Fruit fly (Drosophila melanogaster): ENCODE measurements around the gene BigH1.

The BigH1 gene

dm6 chr3R:14690065-14690464 is 26.8 kb downstream of the BigH1 start (continued):
- TF ChIP-seq da (GFP tag; optimal IDR thresholded peaks at IDR 0.05): no peak
- TF ChIP-seq Hr78 (GFP tag; optimal IDR thresholded peaks at IDR 0.05): peak in 1 of 2 experiments; percentile 37

dm6 chr3R:14691019-14691777 is 27.9 kb downstream of the BigH1 start:
- TF ChIP-seq CG17912 (GFP tag; optimal IDR thresholded peaks at IDR 0.05) (no peak), en (GFP tag; optimal IDR thresholded peaks at IDR 0.05) (no peak), sc (optimal IDR thresholded peaks at IDR 0.05) (no peak), sc (GFP tag; optimal IDR thresholded peaks at IDR 0.05) (peak; percentile 9), Hsf (GFP tag; optimal IDR thresholded peaks at IDR 0.05) (no peak), Dfd (GFP tag; optimal IDR thresholded peaks at IDR 0.05) (no peak), CG8388 (GFP tag; optimal IDR thresholded peaks at IDR 0.05) (no peak), CG18262 (tag; optimal IDR thresholded peaks at IDR 0.05) (peak; percentile 28), CG17802 (tag; optimal IDR thresholded peaks at IDR 0.05) (no peak), CG15601 (tag; optimal IDR thresholded peaks at IDR 0.05) (peak; percentile 17), pita (GFP tag; optimal IDR thresholded peaks at IDR 0.05) (no peak), CG6175 (GFP tag; IDR thresholded peaks at IDR 0.05) (no peak), Fer2 (tag; optimal IDR thresholded peaks at IDR 0.05) (no peak), fd64A (GFP tag; optimal IDR thresholded peaks at IDR 0.05) (no peak), CG6689 (GFP tag; IDR thresholded peaks at IDR 0.05) (no peak), CTCF (GFP tag; optimal IDR thresholded peaks at IDR 0.05) (no peak), CG10267 (tag; optimal IDR thresholded peaks at IDR 0.05) (no peak), CG9932 (GFP tag; IDR thresholded peaks at IDR 0.05) (no peak), MESR4 (GFP tag; optimal IDR thresholded peaks at IDR 0.05) (no peak), CG9817 (tag; optimal IDR thresholded peaks at IDR 0.05) (no peak), CG34376 (GFP tag; optimal IDR thresholded peaks at IDR 0.05) (no peak), Dll (GFP tag; IDR thresholded peaks at IDR 0.05; ENCODE audit: partially characterized antibody) (no peak), CG13624 (GFP tag; optimal IDR thresholded peaks at IDR 0.05) (no peak), CG1647 (GFP tag; optimal IDR thresholded peaks at IDR 0.05) (no peak), CG2116 (GFP tag; optimal IDR thresholded peaks at IDR 0.05) (no peak), sqz (GFP tag; optimal IDR thresholded peaks at IDR 0.05) (no peak), Ravus (GFP tag; IDR thresholded peaks at IDR 0.05) (no peak), CG9727 (GFP tag; optimal IDR thresholded peaks at IDR 0.05) (peak; percentile 19), CG6254 (GFP tag; optimal IDR thresholded peaks at IDR 0.05) (no peak), CG3163 (GFP tag; optimal IDR thresholded peaks at IDR 0.05) (no peak), crp (GFP tag; optimal IDR thresholded peaks at IDR 0.05) (no peak), gcm2 (GFP tag; optimal IDR thresholded peaks at IDR 0.05) (no peak), CG9797 (GFP tag; optimal IDR thresholded peaks at IDR 0.05) (no peak), CG7987 (GFP tag; optimal IDR thresholded peaks at IDR 0.05) (no peak), CG10543 (GFP tag; optimal IDR thresholded peaks at IDR 0.05) (no peak), emc (GFP tag; optimal IDR thresholded peaks at IDR 0.05) (no peak), CG8944 (GFP tag; optimal IDR thresholded peaks at IDR 0.05) (no peak), BEAF-32 (GFP tag; optimal IDR thresholded peaks at IDR 0.05) (no peak), CG12659 (GFP tag; optimal IDR thresholded peaks at IDR 0.05) (no peak), CG8290 (GFP tag; optimal IDR thresholded peaks at IDR 0.05) (no peak), CG8290 (tag; optimal IDR thresholded peaks at IDR 0.05) (no peak), CG9437 (GFP tag; optimal IDR thresholded peaks at IDR 0.05) (no peak), CG6765 (GFP tag; optimal IDR thresholded peaks at IDR 0.05) (no peak), Med (GFP tag) (peak; percentile 28), Gsc (GFP tag; IDR thresholded peaks at IDR 0.05) (no peak), CG34224 (GFP tag; IDR thresholded peaks at IDR 0.05; ENCODE audit: partially characterized antibody) (no peak), stwl (tag; optimal IDR thresholded peaks at IDR 0.05) (no peak)

Data from whole organism, embryonic.